Fruit fly (Drosophila melanogaster): ENCODE measurements around the gene Pgant5.
A peak's percentile ranks its signal among the peaks of the same experiment; 100 is the strongest.

The Pgant5 gene

DNA sequence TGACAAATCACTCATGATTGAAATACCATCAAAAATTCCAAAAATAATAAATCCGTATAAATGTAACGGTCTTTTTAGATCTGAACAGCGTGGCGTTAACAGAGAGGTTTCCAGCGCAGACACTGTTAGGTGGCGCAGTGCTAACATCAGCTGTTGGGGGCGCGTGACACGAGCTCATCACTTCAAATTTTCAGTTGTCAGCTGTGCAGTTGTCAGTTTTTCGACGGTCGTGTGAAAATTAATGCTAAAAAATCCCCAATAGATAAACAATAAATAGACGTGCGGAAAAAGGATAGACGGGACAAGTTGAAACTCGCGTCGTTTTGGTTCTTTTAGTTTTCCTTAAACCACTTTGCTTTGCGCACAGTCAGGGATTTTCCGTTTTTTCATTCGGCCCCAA, 2.8 kb upstream of the Pgant5 start, which contains the start of gene CG4230 (continued):
- TF ChIP-seq Dip2 (GFP tag; IDR thresholded peaks at IDR 0.05) = no peak
- TF ChIP-seq CG15479 (GFP tag; optimal IDR thresholded peaks at IDR 0.05) = no peak
- TF ChIP-seq CG17802 (tag; optimal IDR thresholded peaks at IDR 0.05) = no peak
- no peak for TF ChIP-seq gem (tag; optimal IDR thresholded peaks at IDR 0.05)
- no peak for TF ChIP-seq Hr3 (GFP tag; optimal IDR thresholded peaks at IDR 0.05)
- peak; percentile 83 for TF ChIP-seq BEAF-32 (GFP tag; optimal IDR thresholded peaks at IDR 0.05)
- no peak for TF ChIP-seq tio (GFP tag; optimal IDR thresholded peaks at IDR 0.05)
- TF ChIP-seq z (GFP tag; IDR thresholded peaks at IDR 0.05) = no peak
- TF ChIP-seq CG1529 (GFP tag; optimal IDR thresholded peaks at IDR 0.05) = no peak
- peak; percentile 84 for TF ChIP-seq Dll (GFP tag; IDR thresholded peaks at IDR 0.05; ENCODE audit: partially characterized antibody)
- TF ChIP-seq bigmax (GFP tag; optimal IDR thresholded peaks at IDR 0.05) = no peak
- no peak for TF ChIP-seq Rx (GFP tag; IDR thresholded peaks at IDR 0.05)
- no peak for TF ChIP-seq cad (GFP tag; optimal IDR thresholded peaks at IDR 0.05)
- no peak for TF ChIP-seq odd (GFP tag; optimal IDR thresholded peaks at IDR 0.05)
- TF ChIP-seq CG10565 (GFP tag; optimal IDR thresholded peaks at IDR 0.05) = no peak
- TF ChIP-seq Vsx1 (GFP tag; optimal IDR thresholded peaks at IDR 0.05) = no peak
- no peak for TF ChIP-seq CG3838 (GFP tag; optimal IDR thresholded peaks at IDR 0.05)
- no peak for TF ChIP-seq pum (GFP tag; optimal IDR thresholded peaks at IDR 0.05)
- TF ChIP-seq ewg (GFP tag; optimal IDR thresholded peaks at IDR 0.05) = no peak
- no peak for TF ChIP-seq CG6854 (GFP tag; optimal IDR thresholded peaks at IDR 0.05)
- peak; percentile 84 for TF ChIP-seq CG6254 (GFP tag; optimal IDR thresholded peaks at IDR 0.05)
- TF ChIP-seq Ptx1 (GFP tag; IDR thresholded peaks at IDR 0.05) = no peak
- no peak for TF ChIP-seq CG14965 (GFP tag; optimal IDR thresholded peaks at IDR 0.05; ENCODE audit: borderline replicate concordance)
- peak; percentile 40 for TF ChIP-seq YL-1 (GFP tag; optimal IDR thresholded peaks at IDR 0.05)
- no peak for TF ChIP-seq Dad (GFP tag; optimal IDR thresholded peaks at IDR 0.05)
- peak; percentile 95 for TF ChIP-seq Bgb (GFP tag; IDR thresholded peaks at IDR 0.05; ENCODE audit: partially characterized antibody)
- no peak for TF ChIP-seq jigr1 (GFP tag; IDR thresholded peaks at IDR 0.05)
- TF ChIP-seq emc (GFP tag; optimal IDR thresholded peaks at IDR 0.05) = no peak
- no peak for TF ChIP-seq CG1647 (GFP tag; optimal IDR thresholded peaks at IDR 0.05)
- no peak for TF ChIP-seq Mes4 (GFP tag; optimal IDR thresholded peaks at IDR 0.05)
- TF ChIP-seq Oli (tag; optimal IDR thresholded peaks at IDR 0.05) = no peak
- no peak for TF ChIP-seq NK7.1 (GFP tag; optimal IDR thresholded peaks at IDR 0.05)
- TF ChIP-seq Stat92E (GFP tag; optimal IDR thresholded peaks at IDR 0.05) = no peak
- TF ChIP-seq Nf-YA (GFP tag; IDR thresholded peaks at IDR 0.05) = no peak
- peak; percentile 92 for TF ChIP-seq CG13287 (GFP tag; IDR thresholded peaks at IDR 0.05; ENCODE audit: partially characterized antibody)
- peak; percentile 94 for TF ChIP-seq bbx (GFP tag; IDR thresholded peaks at IDR 0.05; ENCODE audit: partially characterized antibody)
- no peak for TF ChIP-seq ken (GFP tag; IDR thresholded peaks at IDR 0.05)
- no peak for TF ChIP-seq CG3163 (GFP tag; optimal IDR thresholded peaks at IDR 0.05)
- TF ChIP-seq gce (GFP tag; IDR thresholded peaks at IDR 0.05) = no peak
- TF ChIP-seq org-1 (GFP tag; optimal IDR thresholded peaks at IDR 0.05) = no peak
- no peak for TF ChIP-seq ab (GFP tag; optimal IDR thresholded peaks at IDR 0.05)
- TF ChIP-seq grau (tag; optimal IDR thresholded peaks at IDR 0.05) = no peak
- no peak for TF ChIP-seq Xrp1 (GFP tag; IDR thresholded peaks at IDR 0.05)
- no peak for TF ChIP-seq CG11560 (tag; IDR thresholded peaks at IDR 0.05)
- TF ChIP-seq CG14710 (tag; optimal IDR thresholded peaks at IDR 0.05) = peak; percentile 12
- TF ChIP-seq maf-S (GFP tag; optimal IDR thresholded peaks at IDR 0.05) = no peak
- no peak for TF ChIP-seq dmrt99B (tag; optimal IDR thresholded peaks at IDR 0.05)
- no peak for TF ChIP-seq Sin3A (optimal IDR thresholded peaks at IDR 0.05)
- no peak for TF ChIP-seq Bdp1 (GFP tag; optimal IDR thresholded peaks at IDR 0.05)
- peak; percentile 1 for TF ChIP-seq nmo (GFP tag; optimal IDR thresholded peaks at IDR 0.05)
- peak; percentile 0 for TF ChIP-seq PHDP (tag; optimal IDR thresholded peaks at IDR 0.05)
- no peak for TF ChIP-seq CG7556 (GFP tag; optimal IDR thresholded peaks at IDR 0.05)
